Fruit fly (Drosophila melanogaster) whole organism, pupa: ENCODE measurements around the gene CG13114.

ENCODE experiments used
- CG10348 ChIP-seq: fragments of 200-800 bp; sonication (Bioruptor generic); IDR thresholded peaks from 2 replicates; pipeline ENCODE4 v1.3.6; 2022; ENCODE audit warnings: missing biosample characterization, missing genetic modification characterization
- CG12605 ChIP-seq: fragments of 200-800 bp; sonication (Bioruptor generic); IDR thresholded peaks from 2 replicates; pipeline ENCODE4 v1.3.6; 2022; ENCODE audit warnings: missing biosample characterization, missing genetic modification characterization
- CG13204 ChIP-seq: fragments of 200-800 bp; sonication (Bioruptor generic); optimal IDR thresholded peaks from 2 replicates; lab custom pipeline; 2018; ENCODE audit warnings: missing biosample characterization, mild to moderate bottlenecking, missing genetic modification characterization, moderate library complexity
- CG14655 ChIP-seq: fragments of 200-800 bp; sonication (Bioruptor generic); optimal IDR thresholded peaks from 3 replicates; lab custom pipeline; 2017; ENCODE audit warnings: mild to moderate bottlenecking, missing biosample characterization, missing genetic modification reagents, missing genetic modification characterization
- CG15710 ChIP-seq: fragments of 200-800 bp; sonication (Bioruptor generic); optimal IDR thresholded peaks from 2 replicates; lab custom pipeline; 2018; ENCODE audit warnings: missing biosample characterization, mild to moderate bottlenecking, missing genetic modification characterization, moderate library complexity
- CG17806 ChIP-seq: fragments of 200-800 bp; sonication (Bioruptor generic); optimal IDR thresholded peaks from 2 replicates; lab custom pipeline; 2018; ENCODE audit warnings: missing biosample characterization, mild to moderate bottlenecking, missing genetic modification characterization, moderate library complexity
- CG32121 ChIP-seq: fragments of 200-800 bp; sonication (Bioruptor generic); IDR thresholded peaks from 2 replicates; pipeline ENCODE4 v1.3.6; 2022; ENCODE audit warnings: missing biosample characterization, missing genetic modification characterization
- CG34367 ChIP-seq: fragments of 200-800 bp; sonication (Bioruptor generic); optimal IDR thresholded peaks from 2 replicates; lab custom pipeline; 2018; ENCODE audit warnings: missing biosample characterization, mild to moderate bottlenecking, missing genetic modification characterization
- CG4496 ChIP-seq: fragments of 200-800 bp; sonication (Bioruptor generic); IDR thresholded peaks from 3 replicates; pipeline ENCODE4 v1.3.6; 2022; ENCODE audit warnings: missing biosample characterization, missing genetic modification characterization
- CG8159 ChIP-seq: fragments of 200-800 bp; sonication (Bioruptor generic); optimal IDR thresholded peaks from 3 replicates; lab custom pipeline; 2018; ENCODE audit warnings: missing biosample characterization, mild to moderate bottlenecking, missing genetic modification characterization, moderate library complexity
- CG8301 ChIP-seq: fragments of 200-800 bp; sonication (Bioruptor generic); optimal IDR thresholded peaks from 2 replicates; lab custom pipeline; 2018; ENCODE audit warnings: missing biosample characterization, mild to moderate bottlenecking, missing genetic modification characterization
- CG9948 ChIP-seq: fragments of 200-800 bp; sonication (Bioruptor generic); optimal IDR thresholded peaks from 2 replicates; lab custom pipeline; 2018; ENCODE audit warnings: missing biosample characterization, mild to moderate bottlenecking, missing genetic modification characterization, moderate library complexity
- D1 ChIP-seq: fragments of 200-800 bp; sonication (Bioruptor generic); optimal IDR thresholded peaks from 2 replicates; lab custom pipeline; 2018; ENCODE audit warnings: missing biosample characterization, mild to moderate bottlenecking, missing genetic modification characterization, moderate library complexity
- EcR ChIP-seq: fragments of 200-800 bp; sonication (Bioruptor generic); optimal IDR thresholded peaks from 3 replicates; lab custom pipeline; 2019; ENCODE audit warnings: missing biosample characterization, missing genetic modification characterization, mild to moderate bottlenecking, moderate library complexity, missing genetic modification reagents
- Ets98B ChIP-seq: fragments of 200-800 bp; sonication (Bioruptor generic); IDR thresholded peaks from 2 replicates; pipeline ENCODE4 v1.3.6; 2022; ENCODE audit warnings: missing biosample characterization, missing genetic modification characterization
- Pif1A ChIP-seq: fragments of 200-800 bp; sonication (Bioruptor generic); optimal IDR thresholded peaks from 3 replicates; lab custom pipeline; 2016; ENCODE audit warnings: missing biosample characterization, missing genetic modification characterization
- Pif1B ChIP-seq: fragments of 200-800 bp; sonication (Bioruptor generic); optimal IDR thresholded peaks from 3 replicates; lab custom pipeline; 2016; ENCODE audit warnings: missing biosample characterization, missing genetic modification characterization
- Snoo ChIP-seq: fragments of 200-800 bp; sonication (Bioruptor generic); optimal IDR thresholded peaks from 3 replicates; lab custom pipeline; 2017; ENCODE audit warnings: missing biosample characterization, mild to moderate bottlenecking, missing genetic modification characterization, inconsistent platforms
- fd96Ca ChIP-seq: fragments of 200-800 bp; sonication (Bioruptor generic); IDR thresholded peaks from 3 replicates; pipeline ENCODE4 v1.3.6; 2022; ENCODE audit warnings: missing biosample characterization, missing genetic modification characterization
- gl ChIP-seq: fragments of 200-800 bp; sonication (Bioruptor generic); optimal IDR thresholded peaks from 2 replicates; lab custom pipeline; 2018; ENCODE audit warnings: missing biosample characterization, mild to moderate bottlenecking, missing genetic modification characterization
- rn ChIP-seq: fragments of 200-800 bp; sonication (Bioruptor generic); IDR thresholded peaks from 2 replicates; pipeline ENCODE4 v1.3.6; 2022; ENCODE audit warnings: missing biosample characterization, missing genetic modification characterization

Gene CG13114

DNA sequence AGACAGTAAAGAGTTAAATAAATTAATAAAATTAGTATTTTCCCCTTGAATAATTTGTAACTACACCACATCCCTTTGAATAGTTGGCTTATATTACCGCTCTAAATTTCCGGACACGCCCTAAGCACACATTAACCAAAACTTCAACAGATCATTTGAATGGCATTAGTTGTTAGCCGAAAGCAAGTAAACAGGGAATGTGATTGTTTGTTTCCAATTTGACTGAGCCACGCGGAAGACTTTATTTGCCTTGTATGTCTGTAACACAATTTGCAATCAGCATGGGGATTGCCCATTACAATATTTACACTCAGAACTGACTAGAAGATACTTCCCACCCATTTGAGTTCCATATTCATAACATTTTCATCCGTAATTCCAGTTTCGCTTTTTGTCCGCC lies 36.0 kb upstream of the CG13114 start:
- TF ChIP-seq D1 (tag; lab: Kevin White, UChicago) (no peak), Pif1A (GFP tag; lab: Kevin White, UChicago) (no peak), CG13204 (GFP tag; lab: Kevin White, UChicago) (no peak), gl (tag; lab: Kevin White, UChicago) (no peak), EcR (GFP tag; lab: Kevin White, UChicago) (no peak), CG9948 (tag; lab: Kevin White, UChicago) (no peak), CG15710 (tag; lab: Kevin White, UChicago) (no peak), CG14655 (GFP tag; lab: Kevin White, UChicago) (no peak), fd96Ca (GFP tag; lab: Robert Waterston, UW) (no peak), CG32121 (GFP tag; lab: Robert Waterston, UW) (no peak), CG10348 (GFP tag; lab: Robert Waterston, UW) (no peak), CG17806 (tag; lab: Kevin White, UChicago) (no peak), Pif1B (GFP tag; lab: Kevin White, UChicago) (no peak)

DNA sequence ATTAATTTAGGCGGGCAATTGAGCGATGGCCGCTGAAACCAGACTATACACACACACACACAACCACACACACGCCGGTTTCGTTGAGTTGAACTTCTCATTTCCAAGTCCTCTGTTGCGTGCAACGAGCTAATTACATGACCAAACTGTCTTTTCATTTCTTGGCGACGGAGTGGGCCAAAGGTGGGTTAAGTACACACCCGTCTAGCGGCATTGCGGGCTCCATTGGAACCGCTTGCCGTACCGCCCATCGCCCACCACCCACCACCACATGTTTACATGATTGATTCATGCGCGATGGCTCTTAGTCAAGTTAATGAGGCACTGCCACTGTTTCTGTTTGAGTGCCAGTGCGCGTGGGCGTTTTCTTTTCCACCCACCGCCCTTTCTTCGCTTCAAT lies 35.2 kb upstream of the CG13114 start:
- no peak for TF ChIP-seq CG17806 (tag; lab: Kevin White, UChicago)
- no peak for TF ChIP-seq D1 (tag; lab: Kevin White, UChicago)
- no peak for TF ChIP-seq CG8159
- TF ChIP-seq Pif1A (GFP tag; lab: Kevin White, UChicago) = no peak
- no peak for TF ChIP-seq Snoo
- TF ChIP-seq CG14655 (GFP tag; lab: Kevin White, UChicago) = no peak
- no peak for TF ChIP-seq CG32121 (GFP tag; lab: Robert Waterston, UW)
- no peak for TF ChIP-seq gl (tag; lab: Kevin White, UChicago)
- TF ChIP-seq rn = no peak
- no peak for TF ChIP-seq EcR (GFP tag; lab: Kevin White, UChicago)
- TF ChIP-seq CG12605 = no peak
- TF ChIP-seq CG15710 (tag; lab: Kevin White, UChicago) = no peak
- TF ChIP-seq fd96Ca (GFP tag; lab: Robert Waterston, UW) = no peak
- no peak for TF ChIP-seq CG13204 (GFP tag; lab: Kevin White, UChicago)
- TF ChIP-seq CG34367 (tag; lab: Kevin White, UChicago) = no peak

DNA sequence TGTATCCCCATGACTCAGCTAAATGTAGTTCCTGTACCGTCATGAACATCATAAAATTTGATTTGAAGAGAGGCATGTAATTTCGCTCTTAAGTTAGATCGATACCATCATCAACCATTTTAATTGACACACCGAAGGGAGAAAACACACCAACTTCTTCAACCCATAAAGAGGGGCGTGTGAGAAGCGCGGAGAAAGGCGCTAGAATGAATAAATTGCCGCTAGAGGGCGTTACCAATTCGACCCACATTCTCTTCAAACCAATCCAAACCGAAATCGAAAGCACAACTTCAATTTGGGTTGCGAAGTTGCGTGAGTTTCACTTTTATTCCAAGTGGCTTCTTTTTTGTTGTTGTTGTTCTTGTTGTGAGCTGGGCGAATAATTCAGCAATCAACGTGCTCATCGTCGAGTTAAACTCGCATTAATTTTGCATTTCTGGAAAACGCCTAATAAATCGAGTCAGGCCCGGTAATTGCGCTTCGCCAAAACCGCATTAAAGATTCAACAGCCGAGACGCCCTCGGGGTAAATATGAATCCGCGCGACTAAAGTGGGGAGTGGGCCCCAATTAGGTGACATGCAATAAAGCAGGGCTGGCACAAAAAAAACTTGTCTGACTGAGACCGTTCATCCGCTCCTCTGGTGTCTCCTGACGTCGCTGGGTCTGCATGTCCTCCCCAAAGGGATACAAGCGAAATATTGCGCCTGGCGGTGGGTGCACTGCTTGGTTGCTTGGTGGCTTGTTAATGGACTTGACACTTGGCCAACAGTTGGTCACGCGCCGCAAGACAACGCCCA lies 33.0 kb upstream of the CG13114 start:
- no peak for TF ChIP-seq Pif1B (GFP tag; lab: Kevin White, UChicago)
- peak; percentile 45 for TF ChIP-seq EcR (GFP tag; lab: Kevin White, UChicago)
- no peak for TF ChIP-seq Pif1A (GFP tag; lab: Kevin White, UChicago)
- TF ChIP-seq CG8301 (tag; lab: Kevin White, UChicago) = no peak
- TF ChIP-seq CG13204 (GFP tag; lab: Kevin White, UChicago) = peak; percentile 25

DNA sequence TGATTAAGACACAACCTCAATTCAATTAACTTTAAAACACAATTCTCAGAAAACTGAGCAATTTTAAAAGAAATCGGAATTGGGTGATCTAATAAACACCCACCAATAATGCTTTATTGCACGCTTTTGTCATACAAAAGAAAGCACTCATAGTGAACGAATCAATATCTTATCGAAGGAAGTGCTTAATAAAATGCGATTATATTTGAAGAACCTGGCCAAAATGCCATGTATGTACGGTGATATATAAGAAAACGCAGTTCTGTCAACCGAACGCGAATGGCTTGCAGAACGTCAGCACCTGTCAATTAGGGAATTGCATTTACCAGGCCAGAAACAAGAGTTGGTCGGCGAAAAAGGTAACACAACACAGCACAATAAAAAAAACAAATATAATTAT lies 31.8 kb upstream of the CG13114 start:
- TF ChIP-seq CG14655 (GFP tag; lab: Kevin White, UChicago) (no peak), EcR (GFP tag; lab: Kevin White, UChicago) (no peak), CG34367 (tag; lab: Kevin White, UChicago) (no peak), CG13204 (GFP tag; lab: Kevin White, UChicago) (no peak), CG32121 (GFP tag; lab: Robert Waterston, UW) (no peak), fd96Ca (GFP tag; lab: Robert Waterston, UW) (no peak), CG12605 (no peak), Ets98B (GFP tag; lab: Robert Waterston, UW) (no peak)

DNA sequence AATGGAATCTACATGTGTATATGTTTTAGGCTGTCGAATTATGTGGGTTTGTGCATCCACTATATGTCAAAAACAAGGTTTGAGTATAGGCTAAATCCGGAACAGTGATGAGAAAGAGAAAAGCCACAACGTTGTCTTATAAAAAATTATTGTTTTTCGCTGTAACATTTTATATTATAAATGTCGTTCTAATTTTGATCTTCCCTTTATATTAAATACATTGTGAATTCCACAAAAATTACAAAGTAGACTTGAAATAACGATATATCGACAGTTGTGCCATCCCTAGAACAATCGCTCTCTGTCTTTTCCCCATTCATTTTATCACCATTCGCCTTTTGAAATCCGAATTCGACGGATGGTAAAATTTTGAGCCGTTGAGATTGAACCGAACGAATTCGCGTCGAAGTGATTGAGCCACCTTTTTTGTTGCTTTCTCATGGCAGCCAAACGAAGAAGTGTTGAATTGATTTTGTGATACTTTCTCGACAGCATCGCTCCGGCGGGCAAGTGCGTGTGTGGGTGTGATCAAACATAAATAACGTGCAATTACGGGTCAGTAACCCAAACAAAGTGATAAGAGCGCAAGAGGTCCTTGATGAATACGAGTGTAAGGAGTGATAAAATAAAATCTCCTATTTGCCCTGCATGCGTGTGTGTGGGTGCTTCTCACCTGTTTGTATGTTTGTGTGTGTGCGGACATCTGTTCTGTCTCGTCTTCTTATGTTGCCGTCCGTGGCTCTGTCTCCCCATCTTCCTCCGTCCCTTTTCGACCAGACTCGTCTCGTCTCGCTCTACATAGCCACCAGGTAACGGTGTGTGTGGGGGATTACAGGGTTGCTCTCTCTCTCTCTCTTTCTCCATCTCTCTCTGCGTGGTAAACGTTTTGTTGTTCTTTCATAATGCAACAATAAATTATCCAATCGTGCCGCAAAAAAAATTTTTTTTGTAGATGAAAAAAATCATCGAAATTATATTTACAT lies 24.4 kb upstream of the CG13114 start, which contains the start of gene Oatp30B:
TSS of gene Oatp30B (plus strand) at position 325 of the 983 bp plus-strand sequence.
- TF ChIP-seq gl (tag; lab: Kevin White, UChicago) (peak; percentile 74), CG34367 (tag; lab: Kevin White, UChicago) (peak; percentile 90), D1 (tag; lab: Kevin White, UChicago) (peak; percentile 78), fd96Ca (GFP tag; lab: Robert Waterston, UW) (peak; percentile 81; the same call in 2 of the 3 replicates), CG17806 (tag; lab: Kevin White, UChicago) (peak; percentile 92), CG8301 (tag; lab: Kevin White, UChicago) (peak; percentile 89), CG13204 (GFP tag; lab: Kevin White, UChicago) (peak; percentile 23), CG10348 (GFP tag; lab: Robert Waterston, UW) (peak; percentile 52; the same call in 1 of the 2 replicates), Snoo (peak; percentile 90), CG14655 (GFP tag; lab: Kevin White, UChicago) (peak; percentile 87), CG15710 (tag; lab: Kevin White, UChicago) (peak; percentile 93), Pif1B (GFP tag; lab: Kevin White, UChicago) (peak; percentile 76), CG32121 (GFP tag; lab: Robert Waterston, UW) (peak; percentile 95), CG4496 (peak; percentile 96), Pif1A (GFP tag; lab: Kevin White, UChicago) (peak; percentile 90), Ets98B (GFP tag; lab: Robert Waterston, UW) (peak; percentile 96), CG9948 (tag; lab: Kevin White, UChicago) (peak; percentile 85), EcR (GFP tag; lab: Kevin White, UChicago) (peak; percentile 98), CG8159 (peak; percentile 92), rn (peak; percentile 88), CG12605 (peak; percentile 94)
- TF ChIP-seq, all 21 proteins: peak for 21
